Worm (Caenorhabditis elegans) whole organism, young adult: ENCODE results near the gene tag-241.

Source experiments
- B0035.1 ChIP-seq: sonication (generic microtip); optimal IDR thresholded peaks from 2 replicates; lab custom pipeline; 2016; ENCODE audit warnings: missing genetic modification characterization, mild to moderate bottlenecking, missing compliant biosample characterization, missing genotype, missing genetic modification reagents
- B0261.1 ChIP-seq: sonication (generic microtip); optimal IDR thresholded peaks from 2 replicates; lab custom pipeline; 2016; ENCODE audit warnings: mild to moderate bottlenecking, missing genetic modification characterization, moderate library complexity, missing compliant biosample characterization
- F37B4.10 ChIP-seq: fragments of 200-800 bp; sonication (Bioruptor generic); IDR thresholded peaks from 2 replicates; pipeline ENCODE4 v1.3.6; 2022; ENCODE audit warnings: missing genetic modification characterization, missing compliant biosample characterization
- F57A8.1 ChIP-seq: fragments of 200-800 bp; sonication (Bioruptor generic); optimal IDR thresholded peaks from 2 replicates; lab custom pipeline; 2018; ENCODE audit warnings: mild to moderate bottlenecking, missing genetic modification characterization, moderate library complexity, missing compliant biosample characterization
- Y67H2A.10 ChIP-seq: fragments of 200-800 bp; sonication (Bioruptor generic); conservative IDR thresholded peaks from 2 replicates; pipeline ENCODE4 v1.3.6; 2022; ENCODE audit warnings: missing genetic modification reagents, missing genetic modification characterization, missing compliant biosample characterization
- Y95B8A.8 ChIP-seq: fragments of 200-800 bp; sonication (Bioruptor generic); IDR thresholded peaks from 2 replicates; pipeline ENCODE4 v1.3.6; 2022; ENCODE audit warnings: missing genetic modification reagents, missing genetic modification characterization, missing compliant biosample characterization
- ZK185.1 ChIP-seq: sonication (generic microtip); optimal IDR thresholded peaks from 2 replicates; lab custom pipeline; 2016; ENCODE audit warnings: mild to moderate bottlenecking, missing genetic modification characterization, missing compliant biosample characterization; ENCODE audit not compliant: poor library complexity, severe bottlenecking
- atf-7 ChIP-seq: sonication (generic microtip); optimal IDR thresholded peaks from 2 replicates; lab custom pipeline; 2017; ENCODE audit warnings: mild to moderate bottlenecking, missing genetic modification characterization, missing compliant biosample characterization
- athp-1 ChIP-seq: sonication (generic microtip); optimal IDR thresholded peaks from 2 replicates; lab custom pipeline; 2017; ENCODE audit warnings: mild to moderate bottlenecking, missing genetic modification characterization, missing compliant biosample characterization
- attf-3 ChIP-seq: fragments of 200-800 bp; sonication (Bioruptor generic); conservative IDR thresholded peaks from 2 replicates; pipeline ENCODE4 v1.3.6; 2022; ENCODE audit warnings: missing genetic modification reagents, missing genetic modification characterization, missing compliant biosample characterization
- attf-5 ChIP-seq: fragments of 200-800 bp; sonication (Bioruptor generic); optimal IDR thresholded peaks from 2 replicates; lab custom pipeline; 2018; ENCODE audit warnings: mild to moderate bottlenecking, missing genetic modification characterization, missing compliant biosample characterization
- ccch-3 ChIP-seq: fragments of 200-800 bp; sonication (Bioruptor generic); optimal IDR thresholded peaks from 2 replicates; lab custom pipeline; 2018; ENCODE audit warnings: mild to moderate bottlenecking, missing genetic modification characterization, missing compliant biosample characterization
- cebp-1 ChIP-seq, 2 experiments: fragments of 200-800 bp in 1 of 2; sonication (Bioruptor generic) in 1 of 2; sonication (generic microtip) in 1 of 2; IDR thresholded peaks in 1 of 2; optimal IDR thresholded peaks in 1 of 2; 2 replicates each; pipeline versions ENCODE4 v1.3.6 to Lab custom; 2017 to 2022; ENCODE audit warnings: missing compliant biosample characterization in 2 of 2, missing genetic modification characterization in 2 of 2, mild to moderate bottlenecking in 1 of 2, missing genetic modification reagents in 1 of 2, moderate library complexity in 1 of 2
- ceh-27 ChIP-seq: fragments of 200-800 bp; sonication (Bioruptor generic); optimal IDR thresholded peaks from 2 replicates; lab custom pipeline; 2018; ENCODE audit warnings: mild to moderate bottlenecking, missing genetic modification characterization, moderate library complexity, missing compliant biosample characterization
- ceh-40 ChIP-seq: fragments of 200-800 bp; sonication (Bioruptor generic); IDR thresholded peaks from 2 replicates; pipeline ENCODE4 v1.3.6; 2022; ENCODE audit warnings: missing genetic modification characterization, missing compliant biosample characterization
- ceh-58 ChIP-seq: fragments of 200-800 bp; sonication (Bioruptor generic); IDR thresholded peaks from 2 replicates; pipeline ENCODE4 v1.3.6; 2022; ENCODE audit warnings: missing genetic modification characterization, missing compliant biosample characterization
- ceh-79 ChIP-seq: sonication (generic microtip); optimal IDR thresholded peaks from 2 replicates; lab custom pipeline; 2017; ENCODE audit warnings: mild to moderate bottlenecking, missing genetic modification characterization, missing compliant biosample characterization
- die-1 ChIP-seq: sonication (generic microtip); optimal IDR thresholded peaks from 2 replicates; lab custom pipeline; 2016; ENCODE audit warnings: missing genotype, mild to moderate bottlenecking, missing genetic modification characterization, missing compliant biosample characterization
- dpl-1 ChIP-seq: fragments of 150-350 bp; optimal IDR thresholded peaks from 2 replicates; lab custom pipeline; 2014; ENCODE audit warnings: missing biosample characterization, missing genetic modification reagents, missing genetic modification characterization
- egl-44 ChIP-seq: fragments of 200-800 bp; sonication (Bioruptor generic); IDR thresholded peaks from 2 replicates; pipeline ENCODE4 v1.3.6; 2022; ENCODE audit warnings: missing genetic modification reagents, missing genetic modification characterization, missing compliant biosample characterization
- gei-17 ChIP-seq: fragments of 200-800 bp; sonication (Bioruptor generic); optimal IDR thresholded peaks from 2 replicates; lab custom pipeline; 2018; ENCODE audit warnings: mild to moderate bottlenecking, missing genetic modification characterization, missing compliant biosample characterization
- hlh-12 ChIP-seq: sonication (generic microtip); optimal IDR thresholded peaks from 2 replicates; lab custom pipeline; 2016; ENCODE audit warnings: missing genetic modification characterization, missing compliant biosample characterization
- hmg-20 ChIP-seq: fragments of 200-800 bp; sonication (Bioruptor generic); IDR thresholded peaks from 2 replicates; pipeline ENCODE4 v1.3.6; 2022; ENCODE audit warnings: missing genetic modification reagents, missing genetic modification characterization, missing compliant biosample characterization
- hsf-1 ChIP-seq: fragments of 200-800 bp; sonication (Bioruptor generic); IDR thresholded peaks from 2 replicates; pipeline ENCODE4 v1.3.6; 2022; ENCODE audit warnings: missing genetic modification reagents, missing genetic modification characterization, missing compliant biosample characterization
- lag-1 ChIP-seq: fragments of 200-800 bp; sonication (Bioruptor generic); IDR thresholded peaks from 2 replicates; pipeline ENCODE4 v1.3.6; 2022; ENCODE audit warnings: missing genetic modification reagents, missing genetic modification characterization, missing compliant biosample characterization
- let-526 ChIP-seq: fragments of 200-800 bp; sonication (Bioruptor generic); IDR thresholded peaks from 2 replicates; pipeline ENCODE4 v1.3.6; 2022; ENCODE audit warnings: missing genetic modification reagents, missing genetic modification characterization, missing compliant biosample characterization
- lin-26 ChIP-seq: fragments of 200-800 bp; sonication (Bioruptor generic); IDR thresholded peaks from 2 replicates; pipeline ENCODE4 v1.3.6; 2022; ENCODE audit warnings: missing genetic modification reagents, missing genetic modification characterization, missing compliant biosample characterization
- lin-35 ChIP-seq, 3 experiments: fragments of 150-350 bp in 2 of 3; sonication (generic microtip) in 1 of 3; optimal IDR thresholded peaks; 2 replicates each; lab custom pipeline; 2014 to 2018; ENCODE audit warnings: missing biosample characterization in 3 of 3, missing genetic modification characterization in 3 of 3, missing genetic modification reagents in 3 of 3
- lin-40 ChIP-seq: sonication (generic microtip); optimal IDR thresholded peaks from 2 replicates; lab custom pipeline; 2016; ENCODE audit warnings: missing genetic modification characterization, mild to moderate bottlenecking, missing compliant biosample characterization, missing genotype, missing genetic modification reagents
- lsy-27 ChIP-seq: sonication (generic microtip); optimal IDR thresholded peaks from 2 replicates; lab custom pipeline; 2017; ENCODE audit warnings: missing genetic modification characterization, mild to moderate bottlenecking, missing compliant biosample characterization, antibody characterized with exemption, missing genotype, borderline replicate concordance; ENCODE audit not compliant: insufficient read depth
- madf-3 ChIP-seq: fragments of 200-800 bp; sonication (Bioruptor generic); IDR thresholded peaks from 2 replicates; pipeline ENCODE4 v1.3.6; 2022; ENCODE audit warnings: missing genetic modification reagents, missing genetic modification characterization, missing compliant biosample characterization
- madf-6 ChIP-seq: fragments of 200-800 bp; sonication (Bioruptor generic); IDR thresholded peaks from 2 replicates; pipeline ENCODE4 v1.3.6; 2022; ENCODE audit warnings: missing genetic modification reagents, missing genetic modification characterization, missing compliant biosample characterization
- mel-28 ChIP-seq: sonication (generic microtip); optimal IDR thresholded peaks from 2 replicates; lab custom pipeline; 2016; ENCODE audit warnings: borderline replicate concordance, mild to moderate bottlenecking, missing genetic modification characterization, missing compliant biosample characterization
- nfya-2 ChIP-seq: fragments of 200-800 bp; sonication (Bioruptor generic); IDR thresholded peaks from 2 replicates; pipeline ENCODE4 v1.3.6; 2022; ENCODE audit warnings: missing genetic modification reagents, missing genetic modification characterization, missing compliant biosample characterization
- nhr-80 ChIP-seq: sonication (generic microtip); optimal IDR thresholded peaks from 2 replicates; lab custom pipeline; 2016; ENCODE audit warnings: missing genetic modification characterization, missing compliant biosample characterization
- sea-2 ChIP-seq: fragments of 200-800 bp; sonication (Bioruptor generic); IDR thresholded peaks from 2 replicates; pipeline ENCODE4 v1.3.6; 2022; ENCODE audit warnings: missing genetic modification characterization, missing compliant biosample characterization
- snpc-1.1 ChIP-seq: sonication (generic microtip); optimal IDR thresholded peaks from 2 replicates; lab custom pipeline; 2017; ENCODE audit warnings: missing genetic modification characterization, mild to moderate bottlenecking, missing compliant biosample characterization, antibody characterized with exemption, moderate library complexity, missing genotype, missing genetic modification reagents; ENCODE audit not compliant: insufficient read depth
- snpc-3.4 ChIP-seq: sonication (generic microtip); optimal IDR thresholded peaks from 2 replicates; lab custom pipeline; 2017; ENCODE audit warnings: missing genetic modification characterization, mild to moderate bottlenecking, missing compliant biosample characterization, antibody characterized with exemption, moderate library complexity, missing genotype, missing genetic modification reagents
- snpc-4 ChIP-seq, 5 experiments: fragments of 150-350 bp in 1 of 5; sonication (generic microtip) in 4 of 5; optimal IDR thresholded peaks; 2 replicates each; lab custom pipeline; 2014 to 2018; ENCODE audit warnings: missing genetic modification characterization in 5 of 5, missing biosample characterization in 3 of 5, antibody characterized with exemption in 2 of 5, mild to moderate bottlenecking in 2 of 5, missing compliant biosample characterization in 2 of 5, missing genotype in 2 of 5, moderate library complexity in 2 of 5, missing genetic modification reagents in 1 of 5
- sptf-2 ChIP-seq: fragments of 200-800 bp; sonication (Bioruptor generic); optimal IDR thresholded peaks from 2 replicates; lab custom pipeline; 2018; ENCODE audit warnings: mild to moderate bottlenecking, missing genetic modification characterization, missing compliant biosample characterization
- tbx-9 ChIP-seq: sonication (generic microtip); optimal IDR thresholded peaks from 2 replicates; lab custom pipeline; 2016; ENCODE audit warnings: borderline replicate concordance, missing genetic modification characterization, inconsistent platforms, missing compliant biosample characterization
- tlf-1 ChIP-seq: fragments of 200-800 bp; sonication (Bioruptor generic); optimal IDR thresholded peaks from 2 replicates; lab custom pipeline; 2018; ENCODE audit warnings: mild to moderate bottlenecking, missing genetic modification characterization, missing compliant biosample characterization
- unc-62 ChIP-seq: fragments of 150-350 bp; optimal IDR thresholded peaks from 2 replicates; lab custom pipeline; 2014; ENCODE audit warnings: missing biosample characterization, missing genetic modification reagents, missing genetic modification characterization
- xnd-1 ChIP-seq: sonication (generic microtip); optimal IDR thresholded peaks from 2 replicates; lab custom pipeline; 2016; ENCODE audit warnings: missing genotype, missing genetic modification reagents, missing genetic modification characterization, missing compliant biosample characterization
- ztf-18 ChIP-seq: sonication (generic microtip); optimal IDR thresholded peaks from 2 replicates; lab custom pipeline; 2016; ENCODE audit warnings: missing genotype, mild to moderate bottlenecking, missing genetic modification characterization, missing compliant biosample characterization
- ztf-25 ChIP-seq: fragments of 200-800 bp; sonication (Bioruptor generic); IDR thresholded peaks from 2 replicates; pipeline ENCODE4 v1.3.6; 2022; ENCODE audit warnings: missing genetic modification reagents, missing genetic modification characterization, missing compliant biosample characterization
- ztf-6 ChIP-seq: fragments of 200-800 bp; sonication (Bioruptor generic); IDR thresholded peaks from 2 replicates; pipeline ENCODE4 v1.3.6; 2022; ENCODE audit warnings: missing genetic modification reagents, missing genetic modification characterization, missing compliant biosample characterization

Gene tag-241

DNA sequence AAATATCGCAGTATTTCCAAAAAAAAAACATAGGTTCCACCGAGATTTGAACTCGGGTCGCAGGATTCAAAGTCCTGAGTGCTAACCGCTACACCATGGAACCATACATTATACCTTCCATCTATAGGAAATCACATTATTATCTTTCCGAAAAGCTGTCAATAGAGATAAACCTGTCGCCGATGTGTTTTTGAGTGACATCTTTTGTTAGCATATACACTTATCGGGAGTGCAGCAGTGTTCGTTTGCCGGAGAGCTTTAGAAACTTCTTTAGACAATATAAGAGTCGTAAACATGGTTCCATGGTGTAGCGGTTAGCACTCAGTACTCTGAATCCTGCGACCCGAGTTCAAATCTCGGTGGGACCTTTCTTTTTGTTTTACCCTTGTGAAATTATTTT lies 48.4 kb downstream of the tag-241 start (continued):
- TF ChIP-seq nhr-80 (peak; percentile 17), ccch-3 (GFP tag; lab: Kevin White, UChicago) (no peak), atf-7 (tag; lab: Kevin White, UChicago) (peak; percentile 10), B0261.1 (tag; lab: Kevin White, UChicago) (peak; percentile 84), let-526 (GFP tag; lab: Robert Waterston, UW) (no peak), ztf-18 (tag; lab: Kevin White, UChicago) (peak; percentile 64), cebp-1 (GFP tag; IDR thresholded peaks at IDR 0.05; lab: Robert Waterston, UW) (no peak), cebp-1 (tag; optimal IDR thresholded peaks at IDR 0.05; lab: Kevin White, UChicago) (no peak), athp-1 (tag; lab: Kevin White, UChicago) (no peak), ztf-6 (GFP tag; lab: Robert Waterston, UW) (no peak), unc-62 (no peak), F57A8.1 (GFP tag; lab: Kevin White, UChicago) (no peak), dpl-1 (GFP tag; lab: Kevin White, UChicago) (no peak), sptf-2 (GFP tag; lab: Kevin White, UChicago) (no peak), madf-6 (peak; percentile 19; the same call in 1 of the 2 replicates), hmg-20 (GFP tag; lab: Robert Waterston, UW) (no peak), lin-40 (tag; lab: Kevin White, UChicago) (no peak), lin-35 (GFP tag; optimal IDR thresholded peaks at IDR 0.05; lab: Kevin White, UChicago) (no peak), hsf-1 (no peak), tlf-1 (GFP tag; lab: Kevin White, UChicago) (no peak), lsy-27 (peak; percentile 8), Y95B8A.8 (no peak), attf-5 (GFP tag; lab: Kevin White, UChicago) (peak; percentile 17), ztf-25 (GFP tag; lab: Robert Waterston, UW) (0 out of 2 replicates have a peak, but pooled peaks have one; percentile 48), hlh-12 (tag; lab: Kevin White, UChicago) (no peak), gei-17 (GFP tag; lab: Kevin White, UChicago) (no peak), attf-3 (no peak), Y67H2A.10 (GFP tag; lab: Robert Waterston, UW) (no peak), ceh-79 (tag; lab: Kevin White, UChicago) (no peak), madf-3 (GFP tag; lab: Robert Waterston, UW) (no peak), B0035.1 (peak; percentile 47), die-1 (tag; lab: Kevin White, UChicago) (peak; percentile 44), sea-2 (GFP tag; lab: Robert Waterston, UW) (0 out of 2 replicates have a peak, but pooled peaks have one; percentile 52), snpc-1.1 (no peak), ceh-58 (no peak), snpc-3.4 (no peak), lin-26 (GFP tag; lab: Robert Waterston, UW) (peak; percentile 93), egl-44 (GFP tag; lab: Robert Waterston, UW) (peak; percentile 83; the same call in 1 of the 2 replicates), snpc-4 (GFP tag; optimal IDR thresholded peaks at IDR 0.05; lab: Kevin White, UChicago) (no peak), snpc-4 (tag; optimal IDR thresholded peaks at IDR 0.05; lab: Kevin White, UChicago) (peak in 2 of 4 experiments; percentile 23 to 42), nfya-2 (GFP tag; lab: Robert Waterston, UW) (no peak), lag-1 (GFP tag; lab: Robert Waterston, UW) (no peak), ZK185.1 (tag; lab: Kevin White, UChicago) (peak; percentile 55), F37B4.10 (no peak), mel-28 (no peak), tbx-9 (tag; lab: Kevin White, UChicago) (no peak), xnd-1 (tag; lab: Kevin White, UChicago) (no peak), ceh-27 (GFP tag; lab: Kevin White, UChicago) (no peak), ceh-40 (GFP tag; lab: Robert Waterston, UW) (no peak)
